Worm (Caenorhabditis elegans) whole organism, young adult: Measurements from ENCODE around the gene srbc-58.

Source experiments
- B0019.2 ChIP-seq: fragments of 200-800 bp; sonication (Bioruptor generic); conservative IDR thresholded peaks from 2 replicates; pipeline ENCODE4 v1.3.6; 2022; ENCODE audit warnings: missing genetic modification reagents, missing genetic modification characterization, missing compliant biosample characterization
- B0261.1 ChIP-seq: sonication (generic microtip); optimal IDR thresholded peaks from 2 replicates; lab custom pipeline; 2016; ENCODE audit warnings: mild to moderate bottlenecking, missing genetic modification characterization, moderate library complexity, missing compliant biosample characterization
- B0336.3 ChIP-seq: fragments of 200-800 bp; sonication (Bioruptor generic); IDR thresholded peaks from 2 replicates; pipeline ENCODE4 v1.3.6; 2022; ENCODE audit warnings: missing genetic modification characterization, missing compliant biosample characterization
- C06A6.2 ChIP-seq: fragments of 200-800 bp; sonication (Bioruptor generic); conservative IDR thresholded peaks from 2 replicates; pipeline ENCODE4 v1.3.6; 2022; ENCODE audit warnings: missing genetic modification characterization, missing compliant biosample characterization
- F10E7.11 ChIP-seq: sonication (generic microtip); optimal IDR thresholded peaks from 2 replicates; lab custom pipeline; 2017; ENCODE audit warnings: mild to moderate bottlenecking, missing genetic modification characterization, moderate library complexity, missing compliant biosample characterization
- Y53G8AR.9 ChIP-seq: fragments of 200-800 bp; sonication (Bioruptor generic); conservative IDR thresholded peaks from 2 replicates; pipeline ENCODE4 v1.3.6; 2022; ENCODE audit warnings: missing genetic modification reagents, missing genetic modification characterization, missing compliant biosample characterization
- Y67H2A.10 ChIP-seq: fragments of 200-800 bp; sonication (Bioruptor generic); conservative IDR thresholded peaks from 2 replicates; pipeline ENCODE4 v1.3.6; 2022; ENCODE audit warnings: missing genetic modification reagents, missing genetic modification characterization, missing compliant biosample characterization
- aptf-2 ChIP-seq: fragments of 200-800 bp; sonication (Bioruptor generic); conservative IDR thresholded peaks from 2 replicates; pipeline ENCODE4 v1.3.6; 2022; ENCODE audit warnings: missing genetic modification reagents, missing genetic modification characterization, missing compliant biosample characterization
- aptf-3 ChIP-seq: fragments of 200-800 bp; sonication (Bioruptor generic); IDR thresholded peaks from 2 replicates; pipeline ENCODE4 v1.3.6; 2022; ENCODE audit warnings: missing genetic modification characterization, missing compliant biosample characterization
- atf-7 ChIP-seq: sonication (generic microtip); optimal IDR thresholded peaks from 2 replicates; lab custom pipeline; 2017; ENCODE audit warnings: mild to moderate bottlenecking, missing genetic modification characterization, missing compliant biosample characterization
- attf-3 ChIP-seq: fragments of 200-800 bp; sonication (Bioruptor generic); conservative IDR thresholded peaks from 2 replicates; pipeline ENCODE4 v1.3.6; 2022; ENCODE audit warnings: missing genetic modification reagents, missing genetic modification characterization, missing compliant biosample characterization
- attf-5 ChIP-seq: fragments of 200-800 bp; sonication (Bioruptor generic); optimal IDR thresholded peaks from 2 replicates; lab custom pipeline; 2018; ENCODE audit warnings: mild to moderate bottlenecking, missing genetic modification characterization, missing compliant biosample characterization
- bed-1 ChIP-seq: fragments of 200-800 bp; sonication (Bioruptor generic); IDR thresholded peaks from 2 replicates; pipeline ENCODE4 v1.3.6; 2022; ENCODE audit warnings: missing genetic modification reagents, missing genetic modification characterization, missing compliant biosample characterization
- cebp-1 ChIP-seq, 2 experiments: fragments of 200-800 bp in 1 of 2; sonication (Bioruptor generic) in 1 of 2; sonication (generic microtip) in 1 of 2; IDR thresholded peaks in 1 of 2; optimal IDR thresholded peaks in 1 of 2; 2 replicates each; pipeline versions ENCODE4 v1.3.6 to Lab custom; 2017 to 2022; ENCODE audit warnings: missing compliant biosample characterization in 2 of 2, missing genetic modification characterization in 2 of 2, mild to moderate bottlenecking in 1 of 2, missing genetic modification reagents in 1 of 2, moderate library complexity in 1 of 2
- ceh-27 ChIP-seq: fragments of 200-800 bp; sonication (Bioruptor generic); optimal IDR thresholded peaks from 2 replicates; lab custom pipeline; 2018; ENCODE audit warnings: mild to moderate bottlenecking, missing genetic modification characterization, moderate library complexity, missing compliant biosample characterization
- ceh-58 ChIP-seq: fragments of 200-800 bp; sonication (Bioruptor generic); IDR thresholded peaks from 2 replicates; pipeline ENCODE4 v1.3.6; 2022; ENCODE audit warnings: missing genetic modification characterization, missing compliant biosample characterization
- ceh-91 ChIP-seq: fragments of 200-800 bp; sonication (Bioruptor generic); IDR thresholded peaks from 2 replicates; pipeline ENCODE4 v1.3.6; 2022; ENCODE audit warnings: missing genetic modification reagents, missing genetic modification characterization, missing compliant biosample characterization
- dpl-1 ChIP-seq: fragments of 150-350 bp; optimal IDR thresholded peaks from 2 replicates; lab custom pipeline; 2014; ENCODE audit warnings: missing biosample characterization, missing genetic modification reagents, missing genetic modification characterization
- hlh-26 ChIP-seq: fragments of 200-800 bp; sonication (Bioruptor generic); conservative IDR thresholded peaks from 2 replicates; pipeline ENCODE4 v1.3.6; 2022; ENCODE audit warnings: missing genetic modification reagents, missing genetic modification characterization, missing compliant biosample characterization
- hmg-20 ChIP-seq: fragments of 200-800 bp; sonication (Bioruptor generic); IDR thresholded peaks from 2 replicates; pipeline ENCODE4 v1.3.6; 2022; ENCODE audit warnings: missing genetic modification reagents, missing genetic modification characterization, missing compliant biosample characterization
- hrde-1 ChIP-seq: sonication (generic microtip); optimal IDR thresholded peaks from 2 replicates; lab custom pipeline; 2016; ENCODE audit warnings: missing genetic modification characterization, mild to moderate bottlenecking, missing compliant biosample characterization, moderate library complexity, missing genotype, missing genetic modification reagents, borderline replicate concordance
- hsf-1 ChIP-seq: fragments of 200-800 bp; sonication (Bioruptor generic); IDR thresholded peaks from 2 replicates; pipeline ENCODE4 v1.3.6; 2022; ENCODE audit warnings: missing genetic modification reagents, missing genetic modification characterization, missing compliant biosample characterization
- lag-1 ChIP-seq: fragments of 200-800 bp; sonication (Bioruptor generic); IDR thresholded peaks from 2 replicates; pipeline ENCODE4 v1.3.6; 2022; ENCODE audit warnings: missing genetic modification reagents, missing genetic modification characterization, missing compliant biosample characterization
- let-607 ChIP-seq, 2 experiments: fragments of 200-800 bp in 1 of 2; sonication (Bioruptor generic) in 1 of 2; sonication (generic microtip) in 1 of 2; optimal IDR thresholded peaks; 2 replicates each; lab custom pipeline; 2016 to 2018; ENCODE audit warnings: mild to moderate bottlenecking in 2 of 2, missing compliant biosample characterization in 2 of 2, missing genetic modification characterization in 2 of 2, moderate library complexity in 2 of 2, missing genotype in 1 of 2
- lin-40 ChIP-seq: sonication (generic microtip); optimal IDR thresholded peaks from 2 replicates; lab custom pipeline; 2016; ENCODE audit warnings: missing genetic modification characterization, mild to moderate bottlenecking, missing compliant biosample characterization, missing genotype, missing genetic modification reagents
- lsl-1 ChIP-seq: fragments of 200-800 bp; sonication (Bioruptor generic); optimal IDR thresholded peaks from 2 replicates; lab custom pipeline; 2018; ENCODE audit warnings: mild to moderate bottlenecking, missing genetic modification characterization, moderate library complexity, missing compliant biosample characterization
- madf-3 ChIP-seq: fragments of 200-800 bp; sonication (Bioruptor generic); IDR thresholded peaks from 2 replicates; pipeline ENCODE4 v1.3.6; 2022; ENCODE audit warnings: missing genetic modification reagents, missing genetic modification characterization, missing compliant biosample characterization
- mes-4 ChIP-seq: sonication (generic microtip); optimal IDR thresholded peaks from 2 replicates; lab custom pipeline; 2016; ENCODE audit warnings: missing genotype, missing genetic modification characterization, missing compliant biosample characterization
- nfya-1 ChIP-seq: sonication (generic microtip); optimal IDR thresholded peaks from 2 replicates; lab custom pipeline; 2017; ENCODE audit warnings: antibody characterized with exemption, missing compliant biosample characterization, missing genetic modification characterization, borderline replicate concordance; ENCODE audit not compliant: insufficient read depth
- nfyb-1 ChIP-seq: fragments of 200-800 bp; sonication (Bioruptor generic); IDR thresholded peaks from 2 replicates; pipeline ENCODE4 v1.3.6; 2022; ENCODE audit warnings: missing genetic modification reagents, missing genetic modification characterization, missing compliant biosample characterization
- rcor-1 ChIP-seq: fragments of 200-800 bp; sonication (Bioruptor generic); IDR thresholded peaks from 2 replicates; pipeline ENCODE4 v1.3.6; 2022; ENCODE audit warnings: missing genetic modification reagents, missing genetic modification characterization, missing compliant biosample characterization
- repo-1 ChIP-seq: sonication (generic microtip); optimal IDR thresholded peaks from 2 replicates; lab custom pipeline; 2017; ENCODE audit warnings: mild to moderate bottlenecking, missing genetic modification characterization, missing compliant biosample characterization
- sdz-38 ChIP-seq: sonication (generic microtip); optimal IDR thresholded peaks from 2 replicates; lab custom pipeline; 2016; ENCODE audit warnings: missing genotype, missing genetic modification characterization, missing compliant biosample characterization
- snpc-1.1 ChIP-seq: sonication (generic microtip); optimal IDR thresholded peaks from 2 replicates; lab custom pipeline; 2017; ENCODE audit warnings: missing genetic modification characterization, mild to moderate bottlenecking, missing compliant biosample characterization, antibody characterized with exemption, moderate library complexity, missing genotype, missing genetic modification reagents; ENCODE audit not compliant: insufficient read depth
- snpc-1.3 ChIP-seq: sonication (generic microtip); optimal IDR thresholded peaks from 2 replicates; lab custom pipeline; 2017; ENCODE audit warnings: missing genetic modification characterization, mild to moderate bottlenecking, missing compliant biosample characterization, antibody characterized with exemption, moderate library complexity, missing genotype, missing genetic modification reagents; ENCODE audit not compliant: insufficient read depth
- snpc-3.4 ChIP-seq: sonication (generic microtip); optimal IDR thresholded peaks from 2 replicates; lab custom pipeline; 2017; ENCODE audit warnings: missing genetic modification characterization, mild to moderate bottlenecking, missing compliant biosample characterization, antibody characterized with exemption, moderate library complexity, missing genotype, missing genetic modification reagents
- somi-1 ChIP-seq: fragments of 200-800 bp; sonication (Bioruptor generic); optimal IDR thresholded peaks from 2 replicates; lab custom pipeline; 2018; ENCODE audit warnings: mild to moderate bottlenecking, missing genetic modification characterization, missing compliant biosample characterization
- sptf-2 ChIP-seq: fragments of 200-800 bp; sonication (Bioruptor generic); optimal IDR thresholded peaks from 2 replicates; lab custom pipeline; 2018; ENCODE audit warnings: mild to moderate bottlenecking, missing genetic modification characterization, missing compliant biosample characterization
- tbp1 ChIP-seq: fragments of 200-800 bp; sonication (Bioruptor generic); optimal IDR thresholded peaks from 2 replicates; lab custom pipeline; 2018; ENCODE audit warnings: mild to moderate bottlenecking, missing genetic modification characterization, missing compliant biosample characterization
- unc-62 ChIP-seq: fragments of 150-350 bp; optimal IDR thresholded peaks from 2 replicates; lab custom pipeline; 2014; ENCODE audit warnings: missing biosample characterization, missing genetic modification reagents, missing genetic modification characterization
- xnd-1 ChIP-seq: sonication (generic microtip); optimal IDR thresholded peaks from 2 replicates; lab custom pipeline; 2016; ENCODE audit warnings: missing genotype, missing genetic modification reagents, missing genetic modification characterization, missing compliant biosample characterization
- ztf-25 ChIP-seq: fragments of 200-800 bp; sonication (Bioruptor generic); IDR thresholded peaks from 2 replicates; pipeline ENCODE4 v1.3.6; 2022; ENCODE audit warnings: missing genetic modification reagents, missing genetic modification characterization, missing compliant biosample characterization

Gene srbc-58

ce11 chrV:756169-756568 is 18.6 kb upstream of the srbc-58 start, which contains the start of gene str-20:
Gene str-20, plus strand, starts transcription at chrV:756469.
- no peak for TF ChIP-seq Y53G8AR.9 (GFP tag; lab: Robert Waterston, UW)
- TF ChIP-seq nfyb-1 = no peak
- TF ChIP-seq lin-40 (tag; lab: Kevin White, UChicago) = no peak
- no peak for TF ChIP-seq hrde-1 (tag; lab: Kevin White, UChicago)
- no peak for TF ChIP-seq hsf-1 (GFP tag; lab: Robert Waterston, UW)
- no peak for TF ChIP-seq sdz-38 (tag; lab: Kevin White, UChicago)
- no peak for TF ChIP-seq hlh-26 (GFP tag; lab: Robert Waterston, UW)
- no peak for TF ChIP-seq snpc-3.4 (tag; lab: Kevin White, UChicago)
- TF ChIP-seq sptf-2 (GFP tag; lab: Kevin White, UChicago) = no peak
- no peak for TF ChIP-seq aptf-2
- no peak for TF ChIP-seq bed-1
- TF ChIP-seq mes-4 = no peak
- TF ChIP-seq let-607 (tag; optimal IDR thresholded peaks at IDR 0.05; lab: Kevin White, UChicago) = no peak
- TF ChIP-seq hmg-20 (GFP tag; lab: Robert Waterston, UW) = no peak
- no peak for TF ChIP-seq B0261.1 (tag; lab: Kevin White, UChicago)
- TF ChIP-seq lag-1 = no peak
- TF ChIP-seq ceh-91 (GFP tag; lab: Robert Waterston, UW) = no peak
- TF ChIP-seq cebp-1 (GFP tag; IDR thresholded peaks at IDR 0.05; lab: Robert Waterston, UW) = no peak
- TF ChIP-seq cebp-1 (tag; optimal IDR thresholded peaks at IDR 0.05; lab: Kevin White, UChicago) = no peak
- no peak for TF ChIP-seq dpl-1 (GFP tag; lab: Kevin White, UChicago)
- TF ChIP-seq ceh-27 (GFP tag; lab: Kevin White, UChicago) = no peak

DNA sequence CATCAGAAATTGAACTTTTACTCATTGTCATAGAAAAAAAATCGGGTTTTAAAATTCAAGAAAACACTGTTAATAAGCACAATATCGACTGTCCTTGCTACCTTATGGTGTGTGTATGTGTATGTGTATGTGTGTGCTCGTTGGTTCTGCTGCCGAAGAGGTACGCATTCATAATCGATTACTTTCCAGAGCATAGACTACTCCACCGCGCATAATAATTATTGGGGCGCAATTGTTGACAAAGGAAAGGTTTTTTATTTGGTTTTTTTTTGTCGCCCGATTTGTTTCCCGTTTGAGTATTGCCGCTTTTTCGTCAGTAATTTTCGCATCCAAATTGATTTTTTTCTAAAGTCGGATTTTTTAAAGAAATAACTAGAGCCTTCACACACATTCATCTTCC is 13.6 kb upstream of the srbc-58 start, which contains the start of gene C05E4.15:
Gene C05E4.15, minus strand, starts transcription at position 101 of the 400 bp plus-strand sequence.
- TF ChIP-seq ztf-25 (no peak), repo-1 (tag; lab: Kevin White, UChicago) (no peak), somi-1 (GFP tag; lab: Kevin White, UChicago) (no peak), B0019.2 (GFP tag; lab: Robert Waterston, UW) (no peak), F10E7.11 (tag; lab: Kevin White, UChicago) (no peak), C06A6.2 (GFP tag; lab: Robert Waterston, UW) (no peak), B0336.3 (GFP tag; lab: Robert Waterston, UW) (no peak), Y67H2A.10 (GFP tag; lab: Robert Waterston, UW) (no peak), aptf-2 (no peak), lag-1 (no peak), snpc-1.1 (no peak), unc-62 (GFP tag; lab: Kevin White, UChicago) (no peak), nfya-1 (tag; lab: Kevin White, UChicago) (no peak), sptf-2 (GFP tag; lab: Kevin White, UChicago) (no peak), attf-5 (GFP tag; lab: Kevin White, UChicago) (no peak), madf-3 (GFP tag; lab: Robert Waterston, UW) (no peak), tbp1 (GFP tag; lab: Kevin White, UChicago) (no peak)

DNA sequence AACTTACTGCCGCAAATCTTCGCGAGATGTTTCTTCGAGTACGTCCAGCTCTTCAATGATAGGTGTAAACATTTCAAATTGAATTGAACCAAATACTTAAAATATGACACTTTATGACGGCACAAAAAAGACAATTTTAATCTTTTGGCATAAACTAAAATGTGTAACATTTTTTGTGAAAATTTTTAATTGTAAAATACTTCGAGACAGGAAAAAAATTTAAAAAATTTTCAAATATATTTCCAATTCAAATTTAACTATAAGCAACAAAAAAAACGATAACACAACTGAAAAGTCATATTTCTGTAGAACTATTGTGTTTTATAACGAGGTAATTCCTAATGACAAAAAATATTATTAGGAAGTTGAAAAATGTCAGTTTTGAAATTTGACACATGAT is 12.9 kb upstream of the srbc-58 start, which contains the start of gene C05E4.12:
Gene C05E4.12, minus strand, starts transcription at position 101 of the 400 bp plus-strand sequence.
- TF ChIP-seq let-607 (tag; optimal IDR thresholded peaks at IDR 0.05; lab: Kevin White, UChicago) (no peak), ceh-27 (GFP tag; lab: Kevin White, UChicago) (no peak), ceh-58 (GFP tag; lab: Robert Waterston, UW) (no peak), sdz-38 (tag; lab: Kevin White, UChicago) (no peak), xnd-1 (no peak), aptf-3 (GFP tag; lab: Robert Waterston, UW) (no peak), atf-7 (no peak), snpc-1.3 (no peak), F10E7.11 (tag; lab: Kevin White, UChicago) (no peak), attf-3 (GFP tag; lab: Robert Waterston, UW) (no peak), rcor-1 (GFP tag; lab: Robert Waterston, UW) (no peak), B0261.1 (tag; lab: Kevin White, UChicago) (no peak), lsl-1 (GFP tag; lab: Kevin White, UChicago) (no peak)
